Fruit fly (Drosophila melanogaster) whole organism, prepupa: ENCODE results near the gene CG6321.
A peak's percentile ranks its signal among the peaks of the same experiment; 100 is the strongest.

Experiments
- CG10631 ChIP-seq: fragments of 200-800 bp; sonication (Bioruptor generic); optimal IDR thresholded peaks from 2 replicates; lab custom pipeline; 2016; ENCODE audit warnings: missing biosample characterization, missing genetic modification characterization
- CG10669 ChIP-seq: fragments of 200-800 bp; sonication (Bioruptor generic); optimal IDR thresholded peaks from 3 replicates; lab custom pipeline; 2018; ENCODE audit warnings: missing biosample characterization, mild to moderate bottlenecking, missing genetic modification characterization, moderate library complexity
- CG11762 ChIP-seq: fragments of 200-800 bp; sonication (Bioruptor generic); optimal IDR thresholded peaks from 3 replicates; lab custom pipeline; 2016; ENCODE audit warnings: missing biosample characterization, missing genetic modification characterization; ENCODE audit not compliant: insufficient read depth
- CG11902 ChIP-seq: fragments of 200-800 bp; sonication (Bioruptor generic); optimal IDR thresholded peaks from 3 replicates; lab custom pipeline; 2016; ENCODE audit warnings: missing biosample characterization, missing genetic modification characterization
- CG15336 ChIP-seq: fragments of 200-800 bp; sonication (Bioruptor generic); IDR thresholded peaks from 2 replicates; pipeline ENCODE4 v1.3.6; 2022; ENCODE audit warnings: missing biosample characterization, missing genetic modification characterization
- CG1621 ChIP-seq: fragments of 200-800 bp; sonication (Bioruptor generic); optimal IDR thresholded peaks from 3 replicates; lab custom pipeline; 2018; ENCODE audit warnings: missing biosample characterization, mild to moderate bottlenecking, missing genetic modification characterization
- CG16779 ChIP-seq: fragments of 200-800 bp; sonication (Bioruptor generic); optimal IDR thresholded peaks from 3 replicates; lab custom pipeline; 2017; ENCODE audit warnings: missing biosample characterization, mild to moderate bottlenecking, missing genetic modification characterization
- CG3032 ChIP-seq: fragments of 200-800 bp; optimal IDR thresholded peaks from 2 replicates; lab custom pipeline; 2019; ENCODE audit warnings: missing biosample characterization, mild to moderate bottlenecking, missing genetic modification characterization, moderate library complexity
- CG31627 ChIP-seq: fragments of 200-800 bp; sonication (Bioruptor generic); optimal IDR thresholded peaks from 3 replicates; lab custom pipeline; 2016; ENCODE audit warnings: missing biosample characterization, missing genetic modification characterization
- CG32006 ChIP-seq: fragments of 200-800 bp; sonication (Bioruptor generic); optimal IDR thresholded peaks from 3 replicates; lab custom pipeline; 2017; ENCODE audit warnings: missing biosample characterization, mild to moderate bottlenecking, missing genetic modification characterization
- CG34406 ChIP-seq: fragments of 200-800 bp; sonication (Bioruptor generic); optimal IDR thresholded peaks from 3 replicates; lab custom pipeline; 2016; ENCODE audit warnings: missing biosample characterization, missing genetic modification characterization
- CG4318 ChIP-seq: fragments of 200-800 bp; sonication (Bioruptor generic); optimal IDR thresholded peaks from 3 replicates; lab custom pipeline; 2017; ENCODE audit warnings: missing biosample characterization, mild to moderate bottlenecking, missing genetic modification characterization
- CG6163 ChIP-seq: fragments of 200-800 bp; sonication (Bioruptor generic); IDR thresholded peaks from 3 replicates; pipeline ENCODE4 v1.3.6; 2022; ENCODE audit warnings: missing biosample characterization, missing genetic modification characterization
- CG6276 ChIP-seq: fragments of 200-800 bp; sonication (Bioruptor generic); optimal IDR thresholded peaks from 2 replicates; lab custom pipeline; 2017; ENCODE audit warnings: missing biosample characterization, mild to moderate bottlenecking, missing genetic modification characterization
- CG6792 ChIP-seq: fragments of 200-800 bp; sonication (Bioruptor generic); optimal IDR thresholded peaks from 3 replicates; lab custom pipeline; 2016; ENCODE audit warnings: missing biosample characterization, missing genetic modification characterization
- CG6808 ChIP-seq: fragments of 200-800 bp; sonication (Bioruptor generic); optimal IDR thresholded peaks from 3 replicates; lab custom pipeline; 2017; ENCODE audit warnings: missing biosample characterization, missing genetic modification characterization, mild to moderate bottlenecking, moderate library complexity, missing genetic modification reagents
- CG6854 ChIP-seq: fragments of 200-800 bp; sonication (Bioruptor generic); optimal IDR thresholded peaks from 2 replicates; lab custom pipeline; 2017; ENCODE audit warnings: missing biosample characterization, mild to moderate bottlenecking, missing genetic modification characterization
- CG7368 ChIP-seq: fragments of 200-800 bp; sonication (Bioruptor generic); optimal IDR thresholded peaks from 3 replicates; lab custom pipeline; 2016; ENCODE audit warnings: missing biosample characterization, missing genetic modification characterization
- CG8319 ChIP-seq: fragments of 200-800 bp; sonication (Bioruptor generic); optimal IDR thresholded peaks from 3 replicates; lab custom pipeline; 2016; ENCODE audit warnings: missing biosample characterization, missing genetic modification characterization
- CG8632 ChIP-seq: fragments of 200-800 bp; sonication (Bioruptor generic); optimal IDR thresholded peaks from 3 replicates; lab custom pipeline; 2016; ENCODE audit warnings: missing biosample characterization, missing genetic modification characterization
- Eip75B ChIP-seq: fragments of 200-800 bp; sonication (Bioruptor generic); optimal IDR thresholded peaks from 3 replicates; lab custom pipeline; 2016; ENCODE audit warnings: missing biosample characterization, missing genetic modification characterization
- Eip93F ChIP-seq: fragments of 200-800 bp; sonication (Bioruptor generic); optimal IDR thresholded peaks from 2 replicates; lab custom pipeline; 2016; ENCODE audit warnings: missing biosample characterization, mild to moderate bottlenecking, missing genetic modification characterization
- Ets21C ChIP-seq: fragments of 200-800 bp; sonication (Bioruptor generic); optimal IDR thresholded peaks from 3 replicates; lab custom pipeline; 2016; ENCODE audit warnings: missing biosample characterization, missing genetic modification characterization
- Ets96B ChIP-seq: fragments of 200-800 bp; optimal IDR thresholded peaks from 2 replicates; lab custom pipeline; 2019; ENCODE audit warnings: missing biosample characterization, mild to moderate bottlenecking, missing genetic modification characterization, moderate library complexity
- Gug ChIP-seq: fragments of 200-800 bp; sonication (Bioruptor generic); IDR thresholded peaks from 2 replicates; pipeline ENCODE4 v1.3.6; 2022; ENCODE audit warnings: missing biosample characterization, missing genetic modification characterization
- Hr39 ChIP-seq: fragments of 200-800 bp; sonication (Bioruptor generic); optimal IDR thresholded peaks from 2 replicates; lab custom pipeline; 2016; ENCODE audit warnings: missing biosample characterization, missing genetic modification characterization
- Hr4 ChIP-seq: fragments of 200-800 bp; sonication (Bioruptor generic); optimal IDR thresholded peaks from 3 replicates; lab custom pipeline; 2016; ENCODE audit warnings: missing biosample characterization, missing genetic modification characterization
- Lpt ChIP-seq: fragments of 200-800 bp; sonication (Bioruptor generic); optimal IDR thresholded peaks from 3 replicates; lab custom pipeline; 2016; ENCODE audit warnings: missing biosample characterization, missing genetic modification characterization
- Met ChIP-seq: fragments of 200-800 bp; sonication (Bioruptor generic); optimal IDR thresholded peaks from 3 replicates; lab custom pipeline; 2016; ENCODE audit warnings: missing biosample characterization, missing genetic modification characterization
- OdsH ChIP-seq: fragments of 200-800 bp; sonication (Bioruptor generic); optimal IDR thresholded peaks from 3 replicates; lab custom pipeline; 2016; ENCODE audit warnings: missing biosample characterization, missing genetic modification characterization
- Sox14 ChIP-seq: fragments of 200-800 bp; sonication (Bioruptor generic); optimal IDR thresholded peaks from 3 replicates; lab custom pipeline; 2016; ENCODE audit warnings: missing biosample characterization, missing genetic modification characterization
- Sox15 ChIP-seq: fragments of 200-800 bp; sonication (Bioruptor generic); optimal IDR thresholded peaks from 3 replicates; lab custom pipeline; 2016; ENCODE audit warnings: missing biosample characterization, missing genetic modification characterization
- achi ChIP-seq: fragments of 200-800 bp; sonication (Bioruptor generic); optimal IDR thresholded peaks from 3 replicates; lab custom pipeline; 2016; ENCODE audit warnings: missing biosample characterization, missing genetic modification characterization
- acj6 ChIP-seq: fragments of 200-800 bp; sonication (Bioruptor generic); optimal IDR thresholded peaks from 3 replicates; lab custom pipeline; 2016; ENCODE audit warnings: missing biosample characterization, missing genetic modification characterization
- cyc ChIP-seq: fragments of 200-800 bp; sonication (Bioruptor generic); optimal IDR thresholded peaks from 3 replicates; lab custom pipeline; 2016; ENCODE audit warnings: missing biosample characterization, missing genetic modification characterization
- dsx ChIP-seq: fragments of 200-800 bp; optimal IDR thresholded peaks from 3 replicates; lab custom pipeline; 2019; ENCODE audit warnings: missing biosample characterization, mild to moderate bottlenecking, missing genetic modification characterization, moderate library complexity; ENCODE audit not compliant: poor library complexity, severe bottlenecking
- eg ChIP-seq: fragments of 200-800 bp; sonication (Bioruptor generic); IDR thresholded peaks from 3 replicates; pipeline ENCODE4 v1.3.6; 2022; ENCODE audit warnings: missing biosample characterization, missing genetic modification characterization
- fd59A ChIP-seq: fragments of 200-800 bp; sonication (Bioruptor generic); optimal IDR thresholded peaks from 2 replicates; lab custom pipeline; 2017; ENCODE audit warnings: missing biosample characterization, mild to moderate bottlenecking, missing genetic modification characterization, missing genetic modification reagents
- fd85E ChIP-seq: fragments of 200-800 bp; sonication (Bioruptor generic); optimal IDR thresholded peaks from 3 replicates; lab custom pipeline; 2016; ENCODE audit warnings: missing biosample characterization, missing genetic modification characterization
- net ChIP-seq: fragments of 200-800 bp; sonication (Bioruptor generic); optimal IDR thresholded peaks from 3 replicates; lab custom pipeline; 2016; ENCODE audit warnings: missing biosample characterization, missing genetic modification characterization
- pdm3 ChIP-seq: fragments of 200-800 bp; sonication (Bioruptor generic); optimal IDR thresholded peaks from 3 replicates; lab custom pipeline; 2016; ENCODE audit warnings: missing biosample characterization, missing genetic modification characterization
- salr ChIP-seq, 2 experiments: fragments of 200-800 bp; sonication (Bioruptor generic); optimal IDR thresholded peaks; 3 replicates each; lab custom pipeline; 2016 to 2018; ENCODE audit warnings: missing biosample characterization in 2 of 2, missing genetic modification characterization in 2 of 2, mild to moderate bottlenecking in 1 of 2
- spab ChIP-seq: fragments of 200-800 bp; sonication (Bioruptor generic); optimal IDR thresholded peaks from 2 replicates; lab custom pipeline; 2017; ENCODE audit warnings: missing biosample characterization, mild to moderate bottlenecking, missing genetic modification characterization, missing genetic modification reagents
- ss ChIP-seq, 2 experiments: fragments of 200-800 bp; sonication (Bioruptor generic); optimal IDR thresholded peaks; 2 replicates in 1 of 2; 3 replicates in 1 of 2; lab custom pipeline; 2017 to 2018; ENCODE audit warnings: mild to moderate bottlenecking in 2 of 2, missing biosample characterization in 2 of 2, missing genetic modification characterization in 2 of 2, moderate library complexity in 1 of 2
- svp ChIP-seq: fragments of 200-800 bp; sonication (Bioruptor generic); peaks from one replicate; lab custom pipeline; 2016; ENCODE audit warnings: missing biosample characterization, missing genetic modification characterization
- topi ChIP-seq: fragments of 200-800 bp; sonication (Bioruptor generic); optimal IDR thresholded peaks from 3 replicates; lab custom pipeline; 2016; ENCODE audit warnings: missing biosample characterization, missing genetic modification characterization

The CG6321 gene

dm6 chr3L:11091943-11092609 lies 31.1 kb upstream of the CG6321 start (continued):
- TF ChIP-seq dsx (GFP tag; lab: Kevin White, UChicago) (no peak), achi (GFP tag; lab: Kevin White, UChicago) (peak; percentile 54), acj6 (GFP tag; lab: Kevin White, UChicago) (peak; percentile 57), CG4318 (GFP tag; lab: Kevin White, UChicago) (no peak), CG34406 (peak; percentile 21), Ets96B (tag; lab: Kevin White, UChicago) (no peak), OdsH (GFP tag; lab: Kevin White, UChicago) (peak; percentile 67), CG10631 (GFP tag; lab: Kevin White, UChicago) (peak; percentile 67), CG6854 (GFP tag; lab: Kevin White, UChicago) (peak; percentile 18), Eip93F (GFP tag; lab: Kevin White, UChicago) (no peak), CG8319 (peak; percentile 59), svp (GFP tag; lab: Kevin White, UChicago) (peak; percentile 73), fd59A (no peak), CG3032 (tag; lab: Kevin White, UChicago) (peak; percentile 41), eg (GFP tag; lab: Robert Waterston, UW) (peak; percentile 51; the same call in 1 of the 3 replicates), pdm3 (GFP tag; lab: Kevin White, UChicago) (peak; percentile 66), CG11902 (peak; percentile 28)

- TF ChIP-seq CG15336 (GFP tag; lab: Robert Waterston, UW) (peak; percentile 82), CG1621 (no peak), CG6792 (GFP tag; lab: Kevin White, UChicago) (peak; percentile 50), Met (peak; percentile 78), CG11762 (GFP tag; lab: Kevin White, UChicago) (peak; percentile 50), spab (GFP tag; lab: Kevin White, UChicago) (peak; percentile 15), CG3032 (tag; lab: Kevin White, UChicago) (peak; percentile 11), CG31627 (GFP tag; lab: Kevin White, UChicago) (peak; percentile 54), CG6276 (GFP tag; lab: Kevin White, UChicago) (peak; percentile 74), CG7368 (GFP tag; lab: Kevin White, UChicago) (peak; percentile 12), Ets96B (tag; lab: Kevin White, UChicago) (peak; percentile 38), CG6808 (no peak), topi (GFP tag; lab: Kevin White, UChicago) (peak; percentile 75), CG8632 (GFP tag; lab: Kevin White, UChicago) (peak; percentile 68), svp (GFP tag; lab: Kevin White, UChicago) (peak; percentile 88), ss (GFP tag; optimal IDR thresholded peaks at IDR 0.05; lab: Kevin White, UChicago) (peak; percentile 28 to 57), pdm3 (GFP tag; lab: Kevin White, UChicago) (peak; percentile 73), Lpt (GFP tag; lab: Kevin White, UChicago) (peak; percentile 71), Eip75B (GFP tag; lab: Kevin White, UChicago) (peak; percentile 49), Sox15 (GFP tag; lab: Kevin White, UChicago) (peak; percentile 8), Gug (peak; percentile 58), CG10669 (peak; percentile 32), Sox14 (GFP tag; lab: Kevin White, UChicago) (peak; percentile 69), Ets21C (GFP tag; lab: Kevin White, UChicago) (peak; percentile 56), net (GFP tag; lab: Kevin White, UChicago) (peak; percentile 84), dsx (GFP tag; lab: Kevin White, UChicago) (no peak), CG6163 (GFP tag; lab: Robert Waterston, UW) (peak; percentile 65; the same call in 1 of the 3 replicates), cyc (GFP tag; lab: Kevin White, UChicago) (peak; percentile 42), CG8319 (no peak), achi (GFP tag; lab: Kevin White, UChicago) (peak; percentile 77), Hr39 (GFP tag; lab: Kevin White, UChicago) (peak; percentile 62), CG16779 (tag; lab: Kevin White, UChicago) (peak; percentile 3), CG32006 (GFP tag; lab: Kevin White, UChicago) (peak; percentile 90), salr (GFP tag; optimal IDR thresholded peaks at IDR 0.05; lab: Kevin White, UChicago) (peak in 1 of 2 experiments; percentile 85), CG6854 (GFP tag; lab: Kevin White, UChicago) (no peak), Eip93F (GFP tag; lab: Kevin White, UChicago) (no peak), CG10631 (GFP tag; lab: Kevin White, UChicago) (peak; percentile 61), CG34406 (peak; percentile 69), Hr4 (GFP tag; lab: Kevin White, UChicago) (peak; percentile 88), fd85E (GFP tag; lab: Kevin White, UChicago) (no peak)
Measured at dm6 chr3L:11089805-11090440, 28.9 kb upstream of the CG6321 start.
